Worm (Caenorhabditis elegans) whole organism, L3 larva: Measurements from ENCODE around the gene srh-170.

ENCODE experiments used
- aly-2 ChIP-seq: fragments of 150-350 bp; optimal IDR thresholded peaks from 2 replicates; lab custom pipeline; 2014; ENCODE audit warnings: missing biosample characterization, missing genetic modification characterization
- ceh-82 ChIP-seq: fragments of 150-350 bp; optimal IDR thresholded peaks from 2 replicates; lab custom pipeline; 2014; ENCODE audit warnings: missing biosample characterization, missing genetic modification characterization
- mdl-1 ChIP-seq: fragments of 150-350 bp; optimal IDR thresholded peaks from 2 replicates; lab custom pipeline; 2014; ENCODE audit warnings: missing biosample characterization, missing genetic modification characterization
- nfya-1 ChIP-seq: sonication (generic microtip); optimal IDR thresholded peaks from 2 replicates; lab custom pipeline; 2017; ENCODE audit warnings: missing genetic modification characterization, mild to moderate bottlenecking, missing compliant biosample characterization, antibody characterized with exemption, moderate library complexity; ENCODE audit not compliant: insufficient read depth
- ztf-4 ChIP-seq: fragments of 150-350 bp; optimal IDR thresholded peaks from 2 replicates; lab custom pipeline; 2014; ENCODE audit warnings: missing biosample characterization, missing genetic modification characterization

- TF ChIP-seq aly-2 (tag; lab: Kevin White, UChicago) (no peak), mdl-1 (tag; lab: Kevin White, UChicago) (no peak), ceh-82 (tag; lab: Kevin White, UChicago) (no peak), nfya-1 (tag; lab: Kevin White, UChicago) (no peak), ztf-4 (tag; lab: Kevin White, UChicago) (no peak)
Observed at ce11 chrV:15369707-15370106, 19.0 kb downstream of the srh-170 start, which contains the start of gene nhr-269.
